Fruit fly (Drosophila melanogaster) whole organism, embryonic: ENCODE results near the gene CG42693.
A peak's percentile ranks its signal among the peaks of the same experiment; 100 is the strongest.

Experiments
- Awh ChIP-seq: fragments of 200-800 bp; sonication (Bioruptor generic); IDR thresholded peaks from 2 replicates; pipeline ENCODE4, ENCODE4 v1.3.6; 2022; ENCODE audit warnings: missing biosample characterization, missing genetic modification characterization
- Blimp-1 ChIP-seq: fragments of 200-800 bp; sonication (Bioruptor generic); optimal IDR thresholded peaks from 3 replicates; lab custom pipeline; 2018; ENCODE audit warnings: missing biosample characterization, missing genetic modification characterization, mild to moderate bottlenecking, moderate library complexity, missing genetic modification reagents
- CG11085 ChIP-seq: fragments of 200-800 bp; sonication (Bioruptor generic); IDR thresholded peaks from 2 replicates; pipeline ENCODE4 v1.3.6; 2022; ENCODE audit warnings: missing biosample characterization, missing genetic modification characterization
- CG11560 ChIP-seq: fragments of 200-800 bp; sonication (Bioruptor generic); IDR thresholded peaks from 3 replicates; pipeline ENCODE4 v1.3.6; 2022; ENCODE audit warnings: missing biosample characterization, missing genetic modification characterization
- CG11695 ChIP-seq: fragments of 200-800 bp; sonication (Bioruptor generic); IDR thresholded peaks from 3 replicates; pipeline ENCODE4 v1.3.6; 2022; ENCODE audit warnings: missing biosample characterization, missing genetic modification characterization
- CG12071 ChIP-seq: fragments of 200-800 bp; sonication (Bioruptor generic); optimal IDR thresholded peaks from 3 replicates; lab custom pipeline; 2018; ENCODE audit warnings: missing biosample characterization, mild to moderate bottlenecking, missing genetic modification characterization
- CG12769 ChIP-seq: fragments of 200-800 bp; sonication (Bioruptor generic); optimal IDR thresholded peaks from 2 replicates; lab custom pipeline; 2019; ENCODE audit warnings: missing biosample characterization, mild to moderate bottlenecking, missing genetic modification characterization, moderate library complexity
- CG15011 ChIP-seq: fragments of 200-800 bp; sonication (Bioruptor generic); optimal IDR thresholded peaks from 3 replicates; lab custom pipeline; 2018; ENCODE audit warnings: missing biosample characterization, mild to moderate bottlenecking, missing genetic modification characterization
- CG15269 ChIP-seq: fragments of 200-800 bp; sonication (Bioruptor generic); optimal IDR thresholded peaks from 2 replicates; lab custom pipeline; 2018; ENCODE audit warnings: missing biosample characterization, mild to moderate bottlenecking, missing genetic modification characterization, moderate library complexity
- CG15479 ChIP-seq: fragments of 200-800 bp; sonication (Bioruptor generic); optimal IDR thresholded peaks from 3 replicates; lab custom pipeline; 2019; ENCODE audit warnings: missing biosample characterization, mild to moderate bottlenecking, missing genetic modification characterization, moderate library complexity
- CG2199 ChIP-seq: fragments of 200-800 bp; sonication (Bioruptor generic); IDR thresholded peaks from 3 replicates; pipeline ENCODE4 v1.3.6; 2022; ENCODE audit warnings: missing biosample characterization, missing genetic modification characterization
- CG31388 ChIP-seq: fragments of 200-800 bp; sonication (Bioruptor generic); optimal IDR thresholded peaks from 2 replicates; lab custom pipeline; 2016; ENCODE audit warnings: missing biosample characterization, missing genetic modification characterization
- CG3163 ChIP-seq: fragments of 200-800 bp; sonication (Bioruptor generic); optimal IDR thresholded peaks from 3 replicates; lab custom pipeline; 2016; ENCODE audit warnings: missing biosample characterization, missing genetic modification characterization
- CG4360 ChIP-seq: fragments of 200-800 bp; sonication (Bioruptor generic); IDR thresholded peaks from 2 replicates; pipeline ENCODE4 v1.3.6; 2022; ENCODE audit warnings: missing biosample characterization, missing genetic modification characterization
- CG7786 ChIP-seq: fragments of 200-800 bp; sonication (Bioruptor generic); optimal IDR thresholded peaks from 2 replicates; lab custom pipeline; 2016; ENCODE audit warnings: missing biosample characterization, missing genetic modification characterization
- Dbx ChIP-seq: fragments of 200-800 bp; sonication (Bioruptor generic); IDR thresholded peaks from 3 replicates; pipeline ENCODE4 v1.3.6; 2022; ENCODE audit warnings: missing biosample characterization, missing genetic modification characterization
- E2f1 ChIP-seq: fragments of 200-800 bp; sonication (Bioruptor generic); IDR thresholded peaks from 2 replicates; pipeline ENCODE4 v1.3.6; 2022; ENCODE audit warnings: missing biosample characterization, missing genetic modification characterization
- Ets65A ChIP-seq: fragments of 200-800 bp; sonication (Bioruptor generic); peaks from one replicate; lab custom pipeline; 2016; ENCODE audit warnings: missing biosample characterization, missing genetic modification characterization
- Fer2 ChIP-seq: fragments of 200-800 bp; sonication (Bioruptor generic); optimal IDR thresholded peaks from 2 replicates; lab custom pipeline; 2018; ENCODE audit warnings: missing biosample characterization, mild to moderate bottlenecking, missing genetic modification characterization, moderate library complexity
- HLH4C ChIP-seq: fragments of 200-800 bp; sonication (Bioruptor generic); IDR thresholded peaks from 3 replicates; pipeline ENCODE4 v1.3.6; 2022; ENCODE audit warnings: missing biosample characterization, missing genetic modification characterization; ENCODE audit not compliant: partially characterized antibody
- HmgZ ChIP-seq: fragments of 200-800 bp; sonication (Bioruptor generic); optimal IDR thresholded peaks from 2 replicates; lab custom pipeline; 2018; ENCODE audit warnings: missing biosample characterization, mild to moderate bottlenecking, missing genetic modification characterization
- Hr78 ChIP-seq, 2 experiments: fragments of 200-800 bp in 1 of 2; fragments of >200 bp in 1 of 2; sonication (Bioruptor generic) in 1 of 2; optimal IDR thresholded peaks; 2 replicates each; lab custom pipeline; 2017 to 2019; ENCODE audit warnings: missing biosample characterization in 2 of 2, missing genetic modification characterization in 2 of 2, mild to moderate bottlenecking in 1 of 2, moderate library complexity in 1 of 2
- Max ChIP-seq: fragments of 200-800 bp; sonication (Bioruptor generic); optimal IDR thresholded peaks from 2 replicates; lab custom pipeline; 2016; ENCODE audit warnings: missing biosample characterization, mild to moderate bottlenecking, missing genetic modification characterization
- Nf-YC ChIP-seq: fragments of 200-800 bp; optimal IDR thresholded peaks from 3 replicates; lab custom pipeline; 2019; ENCODE audit warnings: missing biosample characterization, mild to moderate bottlenecking, missing genetic modification characterization, moderate library complexity
- Six4 ChIP-seq: fragments of 200-800 bp; sonication (Bioruptor generic); optimal IDR thresholded peaks from 2 replicates; lab custom pipeline; 2016; ENCODE audit warnings: missing biosample characterization, missing genetic modification characterization
- Vsx1 ChIP-seq: fragments of 200-800 bp; sonication (Bioruptor generic); optimal IDR thresholded peaks from 2 replicates; lab custom pipeline; 2017; ENCODE audit warnings: missing biosample characterization, mild to moderate bottlenecking, missing genetic modification characterization, missing genetic modification reagents
- Xrp1 ChIP-seq: fragments of 200-800 bp; sonication (Bioruptor generic); IDR thresholded peaks from 2 replicates; pipeline ENCODE4 v1.3.6; 2022; ENCODE audit warnings: missing biosample characterization, missing genetic modification characterization
- bcd ChIP-seq: fragments of 200-800 bp; sonication (Bioruptor generic); optimal IDR thresholded peaks from 2 replicates; lab custom pipeline; 2017; ENCODE audit warnings: missing biosample characterization, mild to moderate bottlenecking, missing genetic modification characterization
- bsh ChIP-seq, 2 experiments: fragments of 200-800 bp; sonication (Bioruptor generic); optimal IDR thresholded peaks; 2 replicates each; lab custom pipeline; 2017 to 2018; ENCODE audit warnings: mild to moderate bottlenecking in 2 of 2, missing biosample characterization in 2 of 2, missing genetic modification characterization in 2 of 2, moderate library complexity in 1 of 2
- chif ChIP-seq, 2 experiments: fragments of 200-800 bp; sonication (Bioruptor generic); optimal IDR thresholded peaks; 3 replicates each; lab custom pipeline; 2016; ENCODE audit warnings: missing biosample characterization in 2 of 2, missing genetic modification characterization in 2 of 2
- cwo ChIP-seq: fragments of 200-800 bp; sonication (Bioruptor generic); optimal IDR thresholded peaks from 3 replicates; lab custom pipeline; 2017; ENCODE audit warnings: missing biosample characterization, missing genetic modification characterization, mild to moderate bottlenecking, moderate library complexity, missing genetic modification reagents
- en ChIP-seq: fragments of 200-800 bp; sonication (Bioruptor generic); optimal IDR thresholded peaks from 2 replicates; lab custom pipeline; 2016; ENCODE audit warnings: missing biosample characterization, missing genetic modification characterization
- fd64A ChIP-seq: fragments of 200-800 bp; sonication (Bioruptor generic); optimal IDR thresholded peaks from 3 replicates; lab custom pipeline; 2018; ENCODE audit warnings: missing biosample characterization, mild to moderate bottlenecking, missing genetic modification characterization
- ftz-f1 ChIP-seq: fragments of 200-800 bp; sonication (Bioruptor generic); optimal IDR thresholded peaks from 2 replicates; lab custom pipeline; 2016; ENCODE audit warnings: missing biosample characterization, missing genetic modification characterization
- gt ChIP-seq: fragments of 200-800 bp; sonication (Bioruptor generic); IDR thresholded peaks from 2 replicates; pipeline ENCODE4 v1.3.6; 2022; ENCODE audit warnings: missing biosample characterization, missing genetic modification characterization
- her ChIP-seq: fragments of 200-800 bp; sonication (Bioruptor generic); optimal IDR thresholded peaks from 2 replicates; lab custom pipeline; 2016; ENCODE audit warnings: missing biosample characterization, missing genetic modification characterization
- hth ChIP-seq: fragments of >200 bp; optimal IDR thresholded peaks from 2 replicates; lab custom pipeline; 2017; ENCODE audit warnings: inconsistent platforms
- knrl ChIP-seq: fragments of 200-800 bp; sonication (Bioruptor generic); IDR thresholded peaks from 3 replicates; pipeline ENCODE4 v1.3.6; 2022; ENCODE audit warnings: missing biosample characterization, missing genetic modification characterization; ENCODE audit not compliant: partially characterized antibody
- mld ChIP-seq: fragments of 200-800 bp; sonication (Bioruptor generic); IDR thresholded peaks from 3 replicates; pipeline ENCODE4 v1.3.6; 2022; ENCODE audit warnings: missing biosample characterization, missing genetic modification characterization; ENCODE audit not compliant: partially characterized antibody
- oc ChIP-seq: fragments of 200-800 bp; sonication (Bioruptor generic); optimal IDR thresholded peaks from 2 replicates; lab custom pipeline; 2018; ENCODE audit warnings: missing biosample characterization, mild to moderate bottlenecking, missing genetic modification characterization, moderate library complexity
- repo ChIP-seq: fragments of 200-800 bp; sonication (Bioruptor generic); optimal IDR thresholded peaks from 2 replicates; lab custom pipeline; 2016; ENCODE audit warnings: missing biosample characterization, missing genetic modification characterization
- sens ChIP-seq: fragments of 200-800 bp; sonication (Bioruptor generic); peaks from one replicate; lab custom pipeline; 2016; ENCODE audit warnings: missing biosample characterization, missing genetic modification characterization
- slou ChIP-seq: fragments of 200-800 bp; sonication (Bioruptor generic); optimal IDR thresholded peaks from 3 replicates; lab custom pipeline; 2016; ENCODE audit warnings: missing biosample characterization, missing genetic modification characterization
- so ChIP-seq: fragments of 200-800 bp; sonication (Bioruptor generic); IDR thresholded peaks from 3 replicates; pipeline ENCODE4 v1.3.6; 2022; ENCODE audit warnings: missing biosample characterization, missing genetic modification characterization
- sqz ChIP-seq: fragments of 200-800 bp; sonication (Bioruptor generic); optimal IDR thresholded peaks from 3 replicates; lab custom pipeline; 2018; ENCODE audit warnings: missing biosample characterization, mild to moderate bottlenecking, missing genetic modification characterization
- sr ChIP-seq: fragments of 200-800 bp; sonication (Bioruptor generic); IDR thresholded peaks from 3 replicates; pipeline ENCODE4 v1.3.6; 2022; ENCODE audit warnings: missing biosample characterization, missing genetic modification characterization
- tup ChIP-seq: fragments of 200-800 bp; sonication (Bioruptor generic); optimal IDR thresholded peaks from 2 replicates; lab custom pipeline; 2016; ENCODE audit warnings: missing biosample characterization, mild to moderate bottlenecking, missing genetic modification characterization, moderate library complexity
- twi ChIP-seq: fragments of 200-800 bp; optimal IDR thresholded peaks from 2 replicates; lab custom pipeline; 2019; ENCODE audit warnings: missing biosample characterization, mild to moderate bottlenecking, missing genetic modification characterization, moderate library complexity
- unpg ChIP-seq: fragments of 200-800 bp; sonication (Bioruptor generic); optimal IDR thresholded peaks from 3 replicates; lab custom pipeline; 2018; ENCODE audit warnings: missing biosample characterization, mild to moderate bottlenecking, missing genetic modification characterization, moderate library complexity
- wdn ChIP-seq: fragments of 200-800 bp; sonication (Bioruptor generic); IDR thresholded peaks from 2 replicates; pipeline ENCODE4 v1.3.6; 2022; ENCODE audit warnings: missing biosample characterization, missing genetic modification characterization

The CG42693 gene

DNA sequence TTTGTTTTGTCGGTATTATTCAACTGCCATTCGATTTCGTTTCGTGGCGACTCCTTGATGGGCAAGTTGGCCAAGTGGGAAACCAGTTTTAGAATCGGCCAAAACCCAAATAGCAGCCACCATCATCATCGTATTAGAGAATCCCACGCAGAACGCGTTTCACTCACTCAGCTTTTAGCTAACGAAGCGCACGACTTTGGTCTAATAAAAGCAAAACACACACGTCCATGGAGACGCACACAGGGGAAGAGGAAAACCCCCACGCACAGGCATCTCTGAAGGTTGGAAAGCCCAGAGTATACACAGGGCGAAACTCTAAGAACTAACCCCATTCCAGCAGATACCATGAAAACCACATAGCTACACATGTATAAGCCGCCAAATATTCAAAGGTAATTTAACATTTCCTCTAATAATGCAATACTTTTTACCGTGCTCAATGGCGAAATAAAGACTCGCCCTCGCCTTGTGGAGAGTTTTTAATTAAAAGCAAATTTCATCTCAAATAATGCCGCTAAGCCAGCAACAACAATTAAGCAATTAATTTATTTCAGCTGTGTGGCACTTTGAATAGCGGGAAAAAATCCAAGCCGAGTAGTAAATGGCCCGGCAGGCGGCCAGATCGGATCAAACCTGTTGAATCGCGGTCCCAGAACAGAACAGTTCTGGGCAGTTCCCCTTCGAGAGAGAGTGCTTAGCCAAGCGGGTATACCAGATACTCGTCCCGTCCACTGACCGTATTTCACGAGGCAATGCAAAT is 3.3 kb upstream of the CG42693 start:
- TF ChIP-seq Max (no peak), bsh (GFP tag; optimal IDR thresholded peaks at IDR 0.05; lab: Kevin White, UChicago) (peak in 1 of 2 experiments; percentile 8), CG11085 (GFP tag; lab: Robert Waterston, UW) (no peak), Blimp-1 (GFP tag; lab: Kevin White, UChicago) (peak; percentile 42), sr (GFP tag; lab: Robert Waterston, UW) (peak; percentile 75), E2f1 (GFP tag; lab: Robert Waterston, UW) (no peak), bcd (no peak), gt (GFP tag; lab: Robert Waterston, UW) (no peak), mld (no peak), Awh (GFP tag; lab: Robert Waterston, UW) (no peak), slou (GFP tag; lab: Kevin White, UChicago) (no peak), CG7786 (no peak), oc (tag; lab: Kevin White, UChicago) (no peak), CG11560 (tag; lab: Robert Waterston, UW) (no peak), Ets65A (no peak), Fer2 (tag; lab: Kevin White, UChicago) (no peak), CG15269 (no peak), knrl (GFP tag; lab: Robert Waterston, UW) (0 out of 3 replicates have a peak, but pooled peaks have one; percentile 11), her (no peak), Hr78 (GFP tag; optimal IDR thresholded peaks at IDR 0.05; lab: Kevin White, UChicago) (no peak), CG4360 (GFP tag; lab: Robert Waterston, UW) (0 out of 2 replicates have a peak, but pooled peaks have one; percentile 18), Six4 (no peak), ftz-f1 (GFP tag; lab: Kevin White, UChicago) (no peak), CG31388 (no peak), cwo (GFP tag; lab: Kevin White, UChicago) (no peak), HmgZ (tag; lab: Kevin White, UChicago) (no peak), sens (GFP tag; lab: Kevin White, UChicago) (peak; percentile 76), CG11695 (no peak), CG15011 (GFP tag; lab: Kevin White, UChicago) (no peak), chif (GFP tag; optimal IDR thresholded peaks at IDR 0.05; lab: Kevin White, UChicago) (no peak), CG3163 (GFP tag; lab: Kevin White, UChicago) (no peak), Dbx (GFP tag; lab: Robert Waterston, UW) (no peak), hth (lab: Kevin White, UChicago) (no peak), CG12071 (no peak), so (GFP tag; lab: Robert Waterston, UW) (no peak), CG15479 (GFP tag; lab: Kevin White, UChicago) (no peak), Vsx1 (no peak), CG12769 (tag; lab: Kevin White, UChicago) (peak; percentile 44), en (GFP tag; lab: Kevin White, UChicago) (no peak), wdn (GFP tag; lab: Robert Waterston, UW) (no peak), twi (tag; lab: Kevin White, UChicago) (no peak), sqz (GFP tag; lab: Kevin White, UChicago) (no peak), unpg (no peak), repo (GFP tag; lab: Kevin White, UChicago) (no peak), Xrp1 (GFP tag; lab: Robert Waterston, UW) (0 out of 2 replicates have a peak, but pooled peaks have one; percentile 6), fd64A (no peak), Nf-YC (no peak), tup (no peak), HLH4C (GFP tag; lab: Robert Waterston, UW) (no peak), CG2199 (GFP tag; lab: Robert Waterston, UW) (0 out of 3 replicates have a peak, but pooled peaks have one; percentile 30)
